Worm (Caenorhabditis elegans) whole organism, early embryonic: ENCODE results near the gene F56H9.6.

Experiments used
- B0310.2 ChIP-seq: sonication (generic microtip); optimal IDR thresholded peaks from 2 replicates; lab custom pipeline; 2016; ENCODE audit warnings: mild to moderate bottlenecking, missing genetic modification characterization, missing compliant biosample characterization
- aly-1 ChIP-seq: sonication (generic microtip); optimal IDR thresholded peaks from 2 replicates; lab custom pipeline; 2016; ENCODE audit warnings: missing genetic modification characterization, missing compliant biosample characterization
- ama-1 ChIP-seq: fragments of 150-350 bp; optimal IDR thresholded peaks from 2 replicates; lab custom pipeline; 2014
- ceh-13 ChIP-seq: fragments of 200-800 bp; sonication (Bioruptor generic); optimal IDR thresholded peaks from 2 replicates; lab custom pipeline; 2018; ENCODE audit warnings: mild to moderate bottlenecking, missing genetic modification characterization, missing compliant biosample characterization
- ceh-36 ChIP-seq: sonication (generic microtip); optimal IDR thresholded peaks from 2 replicates; lab custom pipeline; 2016; ENCODE audit warnings: missing genetic modification characterization, inconsistent platforms, missing compliant biosample characterization
- ets-7 ChIP-seq: sonication (generic microtip); optimal IDR thresholded peaks from 2 replicates; lab custom pipeline; 2016; ENCODE audit warnings: missing genotype, missing genetic modification characterization, missing compliant biosample characterization
- hmg-4 ChIP-seq: fragments of 200-800 bp; sonication (Bioruptor generic); optimal IDR thresholded peaks from 2 replicates; lab custom pipeline; 2018; ENCODE audit warnings: mild to moderate bottlenecking, missing genetic modification characterization, missing compliant biosample characterization
- hnd-1 ChIP-seq: sonication (generic microtip); optimal IDR thresholded peaks from 2 replicates; lab custom pipeline; 2016; ENCODE audit warnings: missing genetic modification characterization, missing compliant biosample characterization
- pes-1 ChIP-seq: fragments of 200-800 bp; sonication (Bioruptor generic); IDR thresholded peaks from 2 replicates; pipeline ENCODE4 v1.3.6; 2022; ENCODE audit warnings: missing genetic modification reagents, missing genetic modification characterization, missing compliant biosample characterization
- scrt-1 ChIP-seq: fragments of 200-800 bp; sonication (Bioruptor generic); IDR thresholded peaks from 2 replicates; pipeline ENCODE4 v1.3.6; 2022; ENCODE audit warnings: missing genetic modification characterization, missing compliant biosample characterization
- sea-1 ChIP-seq: fragments of 200-800 bp; sonication (Bioruptor generic); conservative IDR thresholded peaks from 2 replicates; pipeline ENCODE4 v1.3.6; 2022; ENCODE audit warnings: missing genetic modification characterization, missing compliant biosample characterization
- tbx-11 ChIP-seq: fragments of 200-800 bp; sonication (Bioruptor generic); IDR thresholded peaks from 2 replicates; pipeline ENCODE4 v1.3.6; 2022; ENCODE audit warnings: missing genetic modification characterization, missing compliant biosample characterization
- tra-4 ChIP-seq: sonication (generic microtip); optimal IDR thresholded peaks from 2 replicates; lab custom pipeline; 2017; ENCODE audit warnings: missing genetic modification characterization, missing compliant biosample characterization

DNA sequence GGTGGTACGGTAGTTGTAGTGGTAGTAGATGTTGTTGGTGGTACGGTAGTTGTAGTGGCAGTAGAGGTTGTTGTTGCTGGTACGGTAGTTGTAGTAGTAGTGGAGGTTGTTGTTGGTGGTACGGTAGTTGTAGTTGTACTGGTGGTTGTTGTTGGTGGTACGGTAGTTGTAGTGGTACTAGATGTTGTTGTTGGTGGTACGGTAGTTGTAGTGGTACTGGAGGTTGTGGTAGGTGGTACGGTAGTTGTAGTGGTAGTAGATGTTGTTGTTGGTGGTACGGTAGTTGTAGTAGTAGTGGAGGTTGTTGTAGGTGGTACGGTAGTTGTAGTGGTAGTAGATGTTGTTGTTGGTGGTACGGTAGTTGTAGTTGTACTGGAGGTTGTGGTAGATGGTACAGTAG is 3.4 kb upstream of the F56H9.6 start:
- TF ChIP-seq ama-1 (no peak), tra-4 (tag; lab: Kevin White, UChicago) (no peak), hnd-1 (tag; lab: Kevin White, UChicago) (no peak), scrt-1 (GFP tag; lab: Robert Waterston, UW) (no peak), aly-1 (no peak), sea-1 (no peak), ets-7 (tag; lab: Kevin White, UChicago) (no peak), B0310.2 (tag; lab: Kevin White, UChicago) (no peak), ceh-36 (tag; lab: Kevin White, UChicago) (no peak), tbx-11 (GFP tag; lab: Robert Waterston, UW) (peak; percentile 56; the same call in 1 of the 2 replicates), ceh-13 (GFP tag; lab: Kevin White, UChicago) (no peak), hmg-4 (no peak), pes-1 (GFP tag; lab: Robert Waterston, UW) (no peak)
